Worm (Caenorhabditis elegans) whole organism, L2 larva: ENCODE data around the gene srsx-31.

ENCODE experiments used
- nhr-12 ChIP-seq: fragments of 150-350 bp; optimal IDR thresholded peaks from 2 replicates; lab custom pipeline; 2014; ENCODE audit warnings: missing biosample characterization, missing genetic modification characterization
- nhr-25 ChIP-seq: fragments of 150-350 bp; sonication (generic microtip); optimal IDR thresholded peaks from 3 replicates; lab custom pipeline; 2014; ENCODE audit warnings: missing biosample characterization, missing genetic modification characterization
- unc-55 ChIP-seq: fragments of 150-350 bp; sonication (generic microtip); optimal IDR thresholded peaks from 3 replicates; lab custom pipeline; 2014; ENCODE audit warnings: missing biosample characterization, missing genetic modification reagents, missing genetic modification characterization

DNA sequence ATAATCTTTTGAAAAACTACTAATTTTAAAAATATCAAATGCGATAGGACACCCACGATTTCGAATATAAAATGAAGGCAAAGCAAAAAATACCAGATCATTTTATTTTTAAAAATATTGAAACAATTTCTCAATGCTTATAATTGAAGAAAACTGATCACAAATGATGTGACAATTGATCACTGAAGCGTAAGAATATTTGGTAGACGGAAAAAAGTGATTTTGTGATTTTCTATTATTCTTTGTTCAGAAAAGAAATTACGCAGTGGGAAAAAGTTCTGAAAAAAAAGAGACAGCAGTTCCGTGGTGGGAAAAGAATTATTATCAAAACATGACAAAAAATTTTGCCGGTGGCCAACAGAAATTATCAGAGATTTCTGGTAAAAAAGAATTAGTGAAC is 43.8 kb upstream of the srsx-31 start, which contains the start of gene T03F7.5:
- no peak for TF ChIP-seq unc-55 (GFP tag; lab: Kevin White, UChicago)
- TF ChIP-seq nhr-25: no peak
- TF ChIP-seq nhr-12: no peak
